Worm (Caenorhabditis elegans): Measurements from ENCODE around the gene Y51A2B.5.

DNA sequence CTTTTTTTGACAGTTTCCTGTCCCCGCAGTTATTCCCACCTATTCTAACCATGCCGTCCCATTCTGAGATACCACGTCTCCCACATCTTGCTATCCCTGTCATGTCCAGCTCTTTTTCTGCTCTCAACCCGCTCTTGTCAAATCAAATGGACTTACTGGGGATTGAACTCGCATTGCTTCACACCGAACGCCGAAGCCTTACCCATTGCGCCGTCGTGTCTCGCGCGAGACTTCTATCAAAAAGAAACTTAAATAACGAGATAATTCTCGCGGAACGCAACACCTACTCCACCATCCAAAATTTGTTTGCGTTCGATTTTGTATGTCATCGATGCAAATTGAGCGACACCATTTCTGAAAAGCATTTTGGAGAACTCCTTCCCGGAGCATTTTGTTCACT lies 44.9 kb upstream of the Y51A2B.5 start:
- TF ChIP-seq him-1 (tag; optimal IDR thresholded peaks at IDR 0.05) (no peak), dao-5 (tag; optimal IDR thresholded peaks at IDR 0.05) (no peak), W03F9.2 (tag; optimal IDR thresholded peaks at IDR 0.05) (no peak)
